Worm (Caenorhabditis elegans): ENCODE data around the gene F59B10.4.
A peak's percentile ranks its signal among the peaks of the same experiment; 100 is the strongest.

F59B10.4 gene

ce11 chrII:10527649-10528134 lies 8.8 kb upstream of the F59B10.4 start, which contains the start of gene mab-10 (continued):
- no peak for TF ChIP-seq lsy-27 (tag; optimal IDR thresholded peaks at IDR 0.05; ENCODE audit: borderline replicate concordance, insufficient read depth)
- no peak for TF ChIP-seq Y53G8AR.9 (GFP tag; conservative IDR thresholded peaks at IDR 0.05)
- TF ChIP-seq ceh-91 (GFP tag; IDR thresholded peaks at IDR 0.05): no peak
- TF ChIP-seq ztf-28 (GFP tag; IDR thresholded peaks at IDR 0.05): no peak
- no peak for TF ChIP-seq rpc-1 (optimal IDR thresholded peaks at IDR 0.05)
- TF ChIP-seq rpc-1 (tag; optimal IDR thresholded peaks at IDR 0.05): no peak
- no peak for TF ChIP-seq mes-4 (tag; optimal IDR thresholded peaks at IDR 0.05)
- TF ChIP-seq chd-7 (tag; optimal IDR thresholded peaks at IDR 0.05): peak; percentile 50
- TF ChIP-seq dox-1 (GFP tag; IDR thresholded peaks at IDR 0.05): peak; percentile 84
- TF ChIP-seq egl-18 (GFP tag; IDR thresholded peaks at IDR 0.05): no peak
- TF ChIP-seq efl-1 (GFP tag; optimal IDR thresholded peaks at IDR 0.05): no peak
- TF ChIP-seq F22D6.2 (tag; optimal IDR thresholded peaks at IDR 0.05): no peak
- TF ChIP-seq nfyb-1 (GFP tag; IDR thresholded peaks at IDR 0.05): 0 out of 2 replicates have a peak, but pooled peaks have one; percentile 12
- TF ChIP-seq hmg-1.2 (GFP tag; IDR thresholded peaks at IDR 0.05): peak; percentile 72
- TF ChIP-seq bed-2 (GFP tag; IDR thresholded peaks at IDR 0.05): no peak
- TF ChIP-seq ekl-4 (GFP tag; IDR thresholded peaks at IDR 0.05): no peak
- TF ChIP-seq tbx-9 (tag; optimal IDR thresholded peaks at IDR 0.05; ENCODE audit: borderline replicate concordance): no peak
- no peak; the same call in 1 of the 2 replicates for TF ChIP-seq K11D2.4 (GFP tag; IDR thresholded peaks at IDR 0.05)
- TF ChIP-seq gei-17 (GFP tag; optimal IDR thresholded peaks at IDR 0.05): no peak
- TF ChIP-seq ama-1 (optimal IDR thresholded peaks at IDR 0.05): no peak
- TF ChIP-seq ama-1 (GFP tag; optimal IDR thresholded peaks at IDR 0.05): no peak
- no peak for TF ChIP-seq lir-1 (GFP tag; conservative IDR thresholded peaks at IDR 0.05)
- no peak for TF ChIP-seq aptf-3 (GFP tag; IDR thresholded peaks at IDR 0.05)
- TF ChIP-seq rcor-1 (GFP tag; IDR thresholded peaks at IDR 0.05): no peak
- no peak for TF ChIP-seq ztf-25 (GFP tag; IDR thresholded peaks at IDR 0.05)
- TF ChIP-seq lin-40 (tag; optimal IDR thresholded peaks at IDR 0.05): peak; percentile 32
- TF ChIP-seq mel-28 (tag; optimal IDR thresholded peaks at IDR 0.05; ENCODE audit: borderline replicate concordance): no peak
- TF ChIP-seq F55B11.4 (tag; optimal IDR thresholded peaks at IDR 0.05; ENCODE audit: borderline replicate concordance, insufficient read depth): no peak
- no peak for TF ChIP-seq sea-2 (GFP tag; IDR thresholded peaks at IDR 0.05)
- no peak for TF ChIP-seq tlf-1 (GFP tag; optimal IDR thresholded peaks at IDR 0.05)
- no peak for TF ChIP-seq zim-3 (tag; optimal IDR thresholded peaks at IDR 0.05)
- no peak for TF ChIP-seq lsl-1 (GFP tag; optimal IDR thresholded peaks at IDR 0.05)
- TF ChIP-seq nhr-179 (tag; optimal IDR thresholded peaks at IDR 0.05): no peak
- TF ChIP-seq T07F8.4 (tag; optimal IDR thresholded peaks at IDR 0.05): no peak
- TF ChIP-seq K12H6.12 (tag; optimal IDR thresholded peaks at IDR 0.05): peak; percentile 44
- no peak for TF ChIP-seq Y79H2A.3 (GFP tag; conservative IDR thresholded peaks at IDR 0.05)
- TF ChIP-seq lin-54 (GFP tag; optimal IDR thresholded peaks at IDR 0.05): no peak
- TF ChIP-seq madf-10 (tag; optimal IDR thresholded peaks at IDR 0.05): no peak
- TF ChIP-seq nhr-27 (tag; optimal IDR thresholded peaks at IDR 0.05): no peak
- peak; percentile 29 for TF ChIP-seq die-1 (tag; optimal IDR thresholded peaks at IDR 0.05)
- no peak for TF ChIP-seq hrde-1 (tag; optimal IDR thresholded peaks at IDR 0.05; ENCODE audit: borderline replicate concordance)
- no peak for TF ChIP-seq madf-8 (GFP tag; conservative IDR thresholded peaks at IDR 0.05)
- no peak for TF ChIP-seq snpc-1.1 (tag; optimal IDR thresholded peaks at IDR 0.05; ENCODE audit: insufficient read depth)
- TF ChIP-seq egl-44 (GFP tag; IDR thresholded peaks at IDR 0.05): no peak
- no peak for TF ChIP-seq ceh-40 (GFP tag; IDR thresholded peaks at IDR 0.05)
- peak; percentile 27 for TF ChIP-seq ztf-18 (tag; optimal IDR thresholded peaks at IDR 0.05)
- TF ChIP-seq F33H1.4 (GFP tag; IDR thresholded peaks at IDR 0.05): no peak
- no peak for TF ChIP-seq F23B12.7 (tag; optimal IDR thresholded peaks at IDR 0.05; ENCODE audit: insufficient read depth)
- TF ChIP-seq ceh-79 (tag; optimal IDR thresholded peaks at IDR 0.05): no peak
- TF ChIP-seq him-1 (tag; optimal IDR thresholded peaks at IDR 0.05): no peak
